Worm (Caenorhabditis elegans) whole organism, L1 larva: Measurements from ENCODE around the gene C48D5.3.

Experiments used
- C04F5.9 ChIP-seq: sonication (generic microtip); optimal IDR thresholded peaks from 2 replicates; lab custom pipeline; 2016; ENCODE audit warnings: missing genetic modification characterization, missing compliant biosample characterization
- C16A3.4 ChIP-seq: fragments of 150-350 bp; optimal IDR thresholded peaks from 2 replicates; lab custom pipeline; 2014; ENCODE audit warnings: missing biosample characterization, missing genetic modification characterization
- C34B4.2 ChIP-seq: sonication (generic microtip); optimal IDR thresholded peaks from 2 replicates; lab custom pipeline; 2017; ENCODE audit warnings: mild to moderate bottlenecking, missing genetic modification characterization, missing compliant biosample characterization
- F16B12.6 ChIP-seq: fragments of 150-350 bp; optimal IDR thresholded peaks from 2 replicates; lab custom pipeline; 2014; ENCODE audit warnings: missing biosample characterization, missing genetic modification characterization
- Y116A8C.19 ChIP-seq: sonication (generic microtip); optimal IDR thresholded peaks from 2 replicates; lab custom pipeline; 2016; ENCODE audit warnings: missing compliant biosample characterization, missing genetic modification characterization, borderline replicate concordance
- blmp-1 ChIP-seq: fragments of 150-350 bp; optimal IDR thresholded peaks from 2 replicates; lab custom pipeline; 2014; ENCODE audit warnings: missing biosample characterization, missing genetic modification characterization
- ceh-90 ChIP-seq: sonication (generic microtip); optimal IDR thresholded peaks from 2 replicates; lab custom pipeline; 2016; ENCODE audit warnings: missing genetic modification characterization, missing compliant biosample characterization
- dsc-1 ChIP-seq: sonication (generic microtip); optimal IDR thresholded peaks from 2 replicates; lab custom pipeline; 2016; ENCODE audit warnings: mild to moderate bottlenecking, missing genetic modification characterization, missing compliant biosample characterization
- efl-1 ChIP-seq, 4 experiments: fragments of 150-350 bp; optimal IDR thresholded peaks in 3 of 4; peaks in 1 of 4; 1 replicate in 1 of 4; 2 replicates in 3 of 4; lab custom pipeline; 2014; ENCODE audit warnings: missing biosample characterization in 2 of 4, missing genetic modification characterization in 2 of 4, missing genetic modification reagents in 2 of 4
- efl-3 ChIP-seq: fragments of 200-800 bp; sonication (Bioruptor generic); optimal IDR thresholded peaks from 2 replicates; lab custom pipeline; 2018; ENCODE audit warnings: mild to moderate bottlenecking, missing genetic modification characterization, missing compliant biosample characterization
- ets-5 ChIP-seq: fragments of 200-800 bp; sonication (Bioruptor generic); IDR thresholded peaks from 2 replicates; pipeline ENCODE4 v1.3.6; 2022; ENCODE audit warnings: missing genetic modification characterization, missing compliant biosample characterization
- fkh-8 ChIP-seq: sonication (generic microtip); optimal IDR thresholded peaks from 2 replicates; lab custom pipeline; 2016; ENCODE audit warnings: mild to moderate bottlenecking, missing genetic modification characterization, missing compliant biosample characterization
- fos-1 ChIP-seq: fragments of 150-350 bp; optimal IDR thresholded peaks from 2 replicates; lab custom pipeline; 2014; ENCODE audit warnings: missing biosample characterization, missing genetic modification characterization
- grh-1 ChIP-seq: fragments of 200-800 bp; sonication (Bioruptor generic); IDR thresholded peaks from 2 replicates; pipeline ENCODE4 v1.3.6; 2022; ENCODE audit warnings: missing genetic modification reagents, missing genetic modification characterization, missing compliant biosample characterization
- hlh-17 ChIP-seq: fragments of 200-800 bp; sonication (Bioruptor generic); optimal IDR thresholded peaks from 2 replicates; lab custom pipeline; 2018; ENCODE audit warnings: missing genetic modification characterization, mild to moderate bottlenecking, missing compliant biosample characterization, moderate library complexity, borderline replicate concordance
- hpl-2 ChIP-seq: fragments of 150-350 bp; optimal IDR thresholded peaks from 2 replicates; lab custom pipeline; 2014; ENCODE audit warnings: missing biosample characterization, missing genetic modification reagents, missing genetic modification characterization
- lin-14 ChIP-seq: fragments of 200-800 bp; sonication (Bioruptor generic); optimal IDR thresholded peaks from 2 replicates; lab custom pipeline; 2018; ENCODE audit warnings: mild to moderate bottlenecking, missing genetic modification characterization, moderate library complexity, missing compliant biosample characterization
- lin-15B ChIP-seq: fragments of 150-350 bp; sonication (generic microtip); optimal IDR thresholded peaks from 3 replicates; lab custom pipeline; 2014; ENCODE audit warnings: missing biosample characterization, missing genetic modification characterization
- lin-35 ChIP-seq, 2 experiments: fragments of 150-350 bp; optimal IDR thresholded peaks; 2 replicates each; lab custom pipeline; 2014; ENCODE audit warnings: missing biosample characterization in 2 of 2, missing genetic modification characterization in 2 of 2, missing genetic modification reagents in 2 of 2
- lin-39 ChIP-seq: fragments of 150-350 bp; optimal IDR thresholded peaks from 2 replicates; lab custom pipeline; 2014; ENCODE audit warnings: missing biosample characterization, missing genetic modification reagents, missing genetic modification characterization
- lsy-2 ChIP-seq, 2 experiments: fragments of 150-350 bp; optimal IDR thresholded peaks; 2 replicates each; lab custom pipeline; 2014; ENCODE audit warnings: missing biosample characterization in 2 of 2, missing genetic modification characterization in 2 of 2
- mep-1 ChIP-seq: fragments of 150-350 bp; optimal IDR thresholded peaks from 2 replicates; lab custom pipeline; 2014; ENCODE audit warnings: missing biosample characterization, missing genetic modification characterization
- nhr-12 ChIP-seq: sonication (generic microtip); optimal IDR thresholded peaks from 2 replicates; lab custom pipeline; 2017; ENCODE audit warnings: missing biosample characterization, missing genetic modification characterization
- nhr-19 ChIP-seq: fragments of 200-800 bp; sonication (Bioruptor generic); conservative IDR thresholded peaks from 2 replicates; pipeline ENCODE4 v1.3.6; 2022; ENCODE audit warnings: missing genetic modification characterization, missing compliant biosample characterization
- nhr-20 ChIP-seq: sonication (generic microtip); optimal IDR thresholded peaks from 2 replicates; lab custom pipeline; 2016; ENCODE audit warnings: mild to moderate bottlenecking, missing genetic modification characterization, missing compliant biosample characterization
- nhr-237 ChIP-seq: fragments of 150-350 bp; optimal IDR thresholded peaks from 2 replicates; lab custom pipeline; 2014; ENCODE audit warnings: missing biosample characterization, missing genetic modification characterization
- nhr-47 ChIP-seq: sonication (generic microtip); optimal IDR thresholded peaks from 2 replicates; lab custom pipeline; 2016; ENCODE audit warnings: mild to moderate bottlenecking, missing genetic modification characterization, moderate library complexity, missing compliant biosample characterization
- nhr-71 ChIP-seq: sonication (generic microtip); optimal IDR thresholded peaks from 2 replicates; lab custom pipeline; 2016; ENCODE audit warnings: mild to moderate bottlenecking, missing genetic modification characterization, moderate library complexity, missing compliant biosample characterization
- nhr-76 ChIP-seq: sonication (generic microtip); optimal IDR thresholded peaks from 2 replicates; lab custom pipeline; 2017; ENCODE audit warnings: missing biosample characterization, missing genetic modification characterization
- nhr-85 ChIP-seq: sonication (generic microtip); peaks from one replicate; lab custom pipeline; 2016; ENCODE audit warnings: missing genetic modification characterization, inconsistent platforms, missing compliant biosample characterization
- nhr-90 ChIP-seq: sonication (generic microtip); optimal IDR thresholded peaks from 2 replicates; lab custom pipeline; 2016; ENCODE audit warnings: mild to moderate bottlenecking, missing genetic modification characterization, missing compliant biosample characterization; ENCODE audit not compliant: poor library complexity
- pag-3 ChIP-seq: sonication (generic microtip); optimal IDR thresholded peaks from 2 replicates; lab custom pipeline; 2017; ENCODE audit warnings: missing genetic modification characterization, mild to moderate bottlenecking, missing compliant biosample characterization, antibody characterized with exemption, borderline replicate concordance; ENCODE audit not compliant: insufficient read depth
- pax-3 ChIP-seq: fragments of 200-800 bp; sonication (Bioruptor generic); optimal IDR thresholded peaks from 2 replicates; lab custom pipeline; 2018; ENCODE audit warnings: mild to moderate bottlenecking, missing genetic modification characterization, moderate library complexity, missing compliant biosample characterization
- snu-23 ChIP-seq: sonication (generic microtip); optimal IDR thresholded peaks from 2 replicates; lab custom pipeline; 2016; ENCODE audit warnings: missing genetic modification characterization, missing compliant biosample characterization
- sox-4 ChIP-seq: sonication (generic microtip); optimal IDR thresholded peaks from 2 replicates; lab custom pipeline; 2016; ENCODE audit warnings: missing genetic modification characterization, missing compliant biosample characterization
- tbx-2 ChIP-seq: sonication (generic microtip); optimal IDR thresholded peaks from 2 replicates; lab custom pipeline; 2016; ENCODE audit warnings: missing genetic modification characterization, missing compliant biosample characterization
- unc-130 ChIP-seq: fragments of 150-350 bp; optimal IDR thresholded peaks from 2 replicates; lab custom pipeline; 2017; ENCODE audit warnings: missing biosample characterization, missing genetic modification characterization, inconsistent platforms
- unc-62 ChIP-seq: fragments of 150-350 bp; optimal IDR thresholded peaks from 2 replicates; lab custom pipeline; 2014; ENCODE audit warnings: missing biosample characterization, missing genetic modification reagents, missing genetic modification characterization
- vab-15 ChIP-seq: sonication (generic microtip); optimal IDR thresholded peaks from 2 replicates; lab custom pipeline; 2017; ENCODE audit warnings: missing genotype, mild to moderate bottlenecking, missing genetic modification characterization, missing compliant biosample characterization
- xbp-1 ChIP-seq: sonication (generic microtip); optimal IDR thresholded peaks from 2 replicates; lab custom pipeline; 2016; ENCODE audit warnings: missing genetic modification characterization, missing compliant biosample characterization
- zag-1 ChIP-seq: fragments of 150-350 bp; optimal IDR thresholded peaks from 2 replicates; lab custom pipeline; 2014; ENCODE audit warnings: missing biosample characterization, missing genetic modification characterization
- zip-4 ChIP-seq: fragments of 200-800 bp; sonication (Bioruptor generic); optimal IDR thresholded peaks from 2 replicates; lab custom pipeline; 2018; ENCODE audit warnings: mild to moderate bottlenecking, missing genetic modification characterization, moderate library complexity, missing compliant biosample characterization
- ztf-4 ChIP-seq: fragments of 150-350 bp; optimal IDR thresholded peaks from 2 replicates; lab custom pipeline; 2014; ENCODE audit warnings: missing biosample characterization, missing genetic modification characterization

Gene C48D5.3

ce11 chrIII:3630337-3630736, 48.8 kb upstream of the C48D5.3 start, which contains the start of gene mrps-31 (continued):
- no peak for TF ChIP-seq vab-15 (tag; lab: Kevin White, UChicago)
- TF ChIP-seq nhr-71 (tag; lab: Kevin White, UChicago) = peak; percentile 73
- peak; percentile 65 for TF ChIP-seq nhr-47 (tag; lab: Kevin White, UChicago)
- TF ChIP-seq nhr-20 (tag; lab: Kevin White, UChicago) = peak; percentile 51
- peak; percentile 37 for TF ChIP-seq F16B12.6
- peak; percentile 21; the same call in 1 of the 2 replicates for TF ChIP-seq nhr-19 (GFP tag; lab: Robert Waterston, UW)
- TF ChIP-seq hpl-2 (GFP tag; lab: Kevin White, UChicago) = no peak
- TF ChIP-seq lin-35 (GFP tag; optimal IDR thresholded peaks at IDR 0.05; lab: Kevin White, UChicago) = peak; percentile 45 to 68
- peak; percentile 23 for TF ChIP-seq unc-130 (tag; lab: Kevin White, UChicago)
- no peak for TF ChIP-seq pax-3 (tag; lab: Kevin White, UChicago)
- TF ChIP-seq ztf-4 = no peak

- no peak for TF ChIP-seq nhr-12
- TF ChIP-seq grh-1 (GFP tag; lab: Robert Waterston, UW) = no peak
- TF ChIP-seq dsc-1 (tag; lab: Kevin White, UChicago) = no peak
- TF ChIP-seq nhr-47 (tag; lab: Kevin White, UChicago) = no peak
- TF ChIP-seq lin-39 (tag; lab: Kevin White, UChicago) = no peak
- TF ChIP-seq ceh-90 (tag; lab: Kevin White, UChicago) = no peak
- no peak for TF ChIP-seq nhr-76 (tag; lab: Kevin White, UChicago)
- no peak for TF ChIP-seq efl-3 (GFP tag; lab: Kevin White, UChicago)
- TF ChIP-seq vab-15 (tag; lab: Kevin White, UChicago) = no peak
- no peak for TF ChIP-seq C16A3.4 (tag; lab: Kevin White, UChicago)
- TF ChIP-seq fos-1 (tag; lab: Kevin White, UChicago) = no peak
- TF ChIP-seq C34B4.2 (tag; lab: Kevin White, UChicago) = no peak
- no peak for TF ChIP-seq unc-130 (tag; lab: Kevin White, UChicago)
- no peak for TF ChIP-seq sox-4 (tag; lab: Kevin White, UChicago)
- no peak for TF ChIP-seq fkh-8
- TF ChIP-seq hlh-17 = no peak
- no peak for TF ChIP-seq snu-23
- TF ChIP-seq nhr-85 (tag; lab: Kevin White, UChicago) = no peak
- TF ChIP-seq nhr-90 (tag; lab: Kevin White, UChicago) = no peak
Observed at ce11 chrIII:3627042-3627441, 45.5 kb upstream of the C48D5.3 start, which contains the start of gene sel-8. TSS of gene sel-8 (minus strand) at chrIII:3627142.

ce11 chrIII:3623772-3624171, 42.2 kb upstream of the C48D5.3 start:
- TF ChIP-seq snu-23 (peak; percentile 30), mep-1 (tag; lab: Kevin White, UChicago) (peak; percentile 48), zip-4 (GFP tag; lab: Kevin White, UChicago) (no peak), ets-5 (GFP tag; lab: Robert Waterston, UW) (no peak), nhr-71 (tag; lab: Kevin White, UChicago) (peak; percentile 6), dsc-1 (tag; lab: Kevin White, UChicago) (no peak), grh-1 (GFP tag; lab: Robert Waterston, UW) (no peak), blmp-1 (tag; lab: Kevin White, UChicago) (peak; percentile 38), lin-14 (peak; percentile 43)

ce11 chrIII:3621211-3621897, 39.8 kb upstream of the C48D5.3 start:
- TF ChIP-seq Y116A8C.19 (tag; lab: Kevin White, UChicago) (no peak), fkh-8 (no peak), nhr-85 (tag; lab: Kevin White, UChicago) (peak; percentile 58), blmp-1 (tag; lab: Kevin White, UChicago) (peak; percentile 51), efl-3 (GFP tag; lab: Kevin White, UChicago) (no peak), nhr-47 (tag; lab: Kevin White, UChicago) (no peak), lin-15B (tag; lab: Kevin White, UChicago) (no peak), xbp-1 (tag; lab: Kevin White, UChicago) (no peak), unc-130 (tag; lab: Kevin White, UChicago) (no peak), mep-1 (tag; lab: Kevin White, UChicago) (no peak), zag-1 (no peak), efl-1 (optimal IDR thresholded peaks at IDR 0.05; lab: Kevin White, UChicago) (no peak), efl-1 (GFP tag; optimal IDR thresholded peaks at IDR 0.05 in 1 of 2; lab: Kevin White, UChicago) (peak in 1 of 2 experiments; percentile 27), unc-62 (no peak), lsy-2 (tag; optimal IDR thresholded peaks at IDR 0.05; lab: Kevin White, UChicago) (no peak), pag-3 (no peak), vab-15 (tag; lab: Kevin White, UChicago) (no peak), nhr-237 (no peak), hlh-17 (no peak), tbx-2 (tag; lab: Kevin White, UChicago) (no peak), snu-23 (peak; percentile 3), ceh-90 (tag; lab: Kevin White, UChicago) (no peak), pax-3 (tag; lab: Kevin White, UChicago) (no peak), C04F5.9 (tag; lab: Kevin White, UChicago) (no peak)
